Worm (Caenorhabditis elegans) whole organism, young adult: ENCODE results near the gene F52G3.8.
A peak's percentile ranks its signal among the peaks of the same experiment; 100 is the strongest.

Experiments
- B0035.1 ChIP-seq: sonication (generic microtip); optimal IDR thresholded peaks from 2 replicates; lab custom pipeline; 2016; ENCODE audit warnings: missing genetic modification characterization, mild to moderate bottlenecking, missing compliant biosample characterization, missing genotype, missing genetic modification reagents
- C17E4.6 ChIP-seq: fragments of 200-800 bp; sonication (Bioruptor generic); IDR thresholded peaks from 2 replicates; pipeline ENCODE4 v1.3.6; 2022; ENCODE audit warnings: missing genetic modification reagents, missing genetic modification characterization, missing compliant biosample characterization
- D2030.7 ChIP-seq: fragments of 200-800 bp; sonication (Bioruptor generic); IDR thresholded peaks from 2 replicates; pipeline ENCODE4 v1.3.6; 2022; ENCODE audit warnings: missing genetic modification reagents, missing genetic modification characterization, missing compliant biosample characterization
- F37B4.10 ChIP-seq: fragments of 200-800 bp; sonication (Bioruptor generic); IDR thresholded peaks from 2 replicates; pipeline ENCODE4 v1.3.6; 2022; ENCODE audit warnings: missing genetic modification characterization, missing compliant biosample characterization
- F55B11.4 ChIP-seq: sonication (generic microtip); optimal IDR thresholded peaks from 2 replicates; lab custom pipeline; 2016; ENCODE audit warnings: missing compliant biosample characterization, missing genetic modification characterization, borderline replicate concordance; ENCODE audit not compliant: insufficient read depth
- T26A5.8 ChIP-seq: sonication (generic microtip); optimal IDR thresholded peaks from 2 replicates; lab custom pipeline; 2016; ENCODE audit warnings: missing genetic modification characterization, missing compliant biosample characterization
- Y53G8AR.9 ChIP-seq: fragments of 200-800 bp; sonication (Bioruptor generic); conservative IDR thresholded peaks from 2 replicates; pipeline ENCODE4 v1.3.6; 2022; ENCODE audit warnings: missing genetic modification reagents, missing genetic modification characterization, missing compliant biosample characterization
- Y67H2A.10 ChIP-seq: fragments of 200-800 bp; sonication (Bioruptor generic); conservative IDR thresholded peaks from 2 replicates; pipeline ENCODE4 v1.3.6; 2022; ENCODE audit warnings: missing genetic modification reagents, missing genetic modification characterization, missing compliant biosample characterization
- Y79H2A.3 ChIP-seq: fragments of 200-800 bp; sonication (Bioruptor generic); conservative IDR thresholded peaks from 2 replicates; pipeline ENCODE4 v1.3.6; 2022; ENCODE audit warnings: missing genetic modification reagents, missing genetic modification characterization, missing compliant biosample characterization
- ZK185.1 ChIP-seq: sonication (generic microtip); optimal IDR thresholded peaks from 2 replicates; lab custom pipeline; 2016; ENCODE audit warnings: mild to moderate bottlenecking, missing genetic modification characterization, missing compliant biosample characterization; ENCODE audit not compliant: poor library complexity, severe bottlenecking
- akir-1 ChIP-seq: fragments of 200-800 bp; sonication (Bioruptor generic); optimal IDR thresholded peaks from 2 replicates; lab custom pipeline; 2018; ENCODE audit warnings: mild to moderate bottlenecking, missing genetic modification characterization, moderate library complexity, missing compliant biosample characterization
- aptf-2 ChIP-seq: fragments of 200-800 bp; sonication (Bioruptor generic); conservative IDR thresholded peaks from 2 replicates; pipeline ENCODE4 v1.3.6; 2022; ENCODE audit warnings: missing genetic modification reagents, missing genetic modification characterization, missing compliant biosample characterization
- atf-7 ChIP-seq: sonication (generic microtip); optimal IDR thresholded peaks from 2 replicates; lab custom pipeline; 2017; ENCODE audit warnings: mild to moderate bottlenecking, missing genetic modification characterization, missing compliant biosample characterization
- athp-1 ChIP-seq: sonication (generic microtip); optimal IDR thresholded peaks from 2 replicates; lab custom pipeline; 2017; ENCODE audit warnings: mild to moderate bottlenecking, missing genetic modification characterization, missing compliant biosample characterization
- attf-3 ChIP-seq: fragments of 200-800 bp; sonication (Bioruptor generic); conservative IDR thresholded peaks from 2 replicates; pipeline ENCODE4 v1.3.6; 2022; ENCODE audit warnings: missing genetic modification reagents, missing genetic modification characterization, missing compliant biosample characterization
- bed-1 ChIP-seq: fragments of 200-800 bp; sonication (Bioruptor generic); IDR thresholded peaks from 2 replicates; pipeline ENCODE4 v1.3.6; 2022; ENCODE audit warnings: missing genetic modification reagents, missing genetic modification characterization, missing compliant biosample characterization
- ccch-3 ChIP-seq: fragments of 200-800 bp; sonication (Bioruptor generic); optimal IDR thresholded peaks from 2 replicates; lab custom pipeline; 2018; ENCODE audit warnings: mild to moderate bottlenecking, missing genetic modification characterization, missing compliant biosample characterization
- cebp-1 ChIP-seq, 2 experiments: fragments of 200-800 bp in 1 of 2; sonication (Bioruptor generic) in 1 of 2; sonication (generic microtip) in 1 of 2; IDR thresholded peaks in 1 of 2; optimal IDR thresholded peaks in 1 of 2; 2 replicates each; pipeline versions ENCODE4 v1.3.6 to Lab custom; 2017 to 2022; ENCODE audit warnings: missing compliant biosample characterization in 2 of 2, missing genetic modification characterization in 2 of 2, mild to moderate bottlenecking in 1 of 2, missing genetic modification reagents in 1 of 2, moderate library complexity in 1 of 2
- ceh-100 ChIP-seq: fragments of 200-800 bp; sonication (Bioruptor generic); IDR thresholded peaks from 2 replicates; pipeline ENCODE4 v1.3.6; 2022; ENCODE audit warnings: missing genetic modification reagents, missing genetic modification characterization, missing compliant biosample characterization
- ceh-91 ChIP-seq: fragments of 200-800 bp; sonication (Bioruptor generic); IDR thresholded peaks from 2 replicates; pipeline ENCODE4 v1.3.6; 2022; ENCODE audit warnings: missing genetic modification reagents, missing genetic modification characterization, missing compliant biosample characterization
- efl-1 ChIP-seq: fragments of 150-350 bp; optimal IDR thresholded peaks from 2 replicates; lab custom pipeline; 2014; ENCODE audit warnings: missing biosample characterization, missing genetic modification reagents, missing genetic modification characterization
- egl-18 ChIP-seq: fragments of 200-800 bp; sonication (Bioruptor generic); IDR thresholded peaks from 2 replicates; pipeline ENCODE4 v1.3.6; 2022; ENCODE audit warnings: missing genetic modification reagents, missing genetic modification characterization, missing compliant biosample characterization
- ekl-4 ChIP-seq: fragments of 200-800 bp; sonication (Bioruptor generic); IDR thresholded peaks from 2 replicates; pipeline ENCODE4 v1.3.6; 2022; ENCODE audit warnings: missing genetic modification reagents, missing genetic modification characterization, missing compliant biosample characterization
- ets-4 ChIP-seq: fragments of 200-800 bp; sonication (Bioruptor generic); optimal IDR thresholded peaks from 2 replicates; lab custom pipeline; 2018; ENCODE audit warnings: mild to moderate bottlenecking, missing genetic modification characterization, missing compliant biosample characterization
- fkh-3 ChIP-seq: sonication (generic microtip); optimal IDR thresholded peaks from 2 replicates; lab custom pipeline; 2016; ENCODE audit warnings: mild to moderate bottlenecking, missing genetic modification characterization, missing compliant biosample characterization
- gei-17 ChIP-seq: fragments of 200-800 bp; sonication (Bioruptor generic); optimal IDR thresholded peaks from 2 replicates; lab custom pipeline; 2018; ENCODE audit warnings: mild to moderate bottlenecking, missing genetic modification characterization, missing compliant biosample characterization
- hsf-1 ChIP-seq: fragments of 200-800 bp; sonication (Bioruptor generic); IDR thresholded peaks from 2 replicates; pipeline ENCODE4 v1.3.6; 2022; ENCODE audit warnings: missing genetic modification reagents, missing genetic modification characterization, missing compliant biosample characterization
- let-526 ChIP-seq: fragments of 200-800 bp; sonication (Bioruptor generic); IDR thresholded peaks from 2 replicates; pipeline ENCODE4 v1.3.6; 2022; ENCODE audit warnings: missing genetic modification reagents, missing genetic modification characterization, missing compliant biosample characterization
- lin-26 ChIP-seq: fragments of 200-800 bp; sonication (Bioruptor generic); IDR thresholded peaks from 2 replicates; pipeline ENCODE4 v1.3.6; 2022; ENCODE audit warnings: missing genetic modification reagents, missing genetic modification characterization, missing compliant biosample characterization
- lin-40 ChIP-seq: sonication (generic microtip); optimal IDR thresholded peaks from 2 replicates; lab custom pipeline; 2016; ENCODE audit warnings: missing genetic modification characterization, mild to moderate bottlenecking, missing compliant biosample characterization, missing genotype, missing genetic modification reagents
- lin-54 ChIP-seq: fragments of 200-800 bp; sonication (Bioruptor generic); optimal IDR thresholded peaks from 2 replicates; lab custom pipeline; 2018; ENCODE audit warnings: mild to moderate bottlenecking, missing genetic modification characterization, missing compliant biosample characterization
- lsy-27 ChIP-seq: sonication (generic microtip); optimal IDR thresholded peaks from 2 replicates; lab custom pipeline; 2017; ENCODE audit warnings: missing genetic modification characterization, mild to moderate bottlenecking, missing compliant biosample characterization, antibody characterized with exemption, missing genotype, borderline replicate concordance; ENCODE audit not compliant: insufficient read depth
- mes-4 ChIP-seq: sonication (generic microtip); optimal IDR thresholded peaks from 2 replicates; lab custom pipeline; 2016; ENCODE audit warnings: missing genotype, missing genetic modification characterization, missing compliant biosample characterization
- nfya-1 ChIP-seq: sonication (generic microtip); optimal IDR thresholded peaks from 2 replicates; lab custom pipeline; 2017; ENCODE audit warnings: antibody characterized with exemption, missing compliant biosample characterization, missing genetic modification characterization, borderline replicate concordance; ENCODE audit not compliant: insufficient read depth
- nfyb-1 ChIP-seq: fragments of 200-800 bp; sonication (Bioruptor generic); IDR thresholded peaks from 2 replicates; pipeline ENCODE4 v1.3.6; 2022; ENCODE audit warnings: missing genetic modification reagents, missing genetic modification characterization, missing compliant biosample characterization
- nhr-179 ChIP-seq: sonication (generic microtip); optimal IDR thresholded peaks from 2 replicates; lab custom pipeline; 2016; ENCODE audit warnings: mild to moderate bottlenecking, missing genetic modification characterization, missing compliant biosample characterization
- nhr-27 ChIP-seq: fragments of 200-800 bp; sonication (Bioruptor generic); optimal IDR thresholded peaks from 2 replicates; lab custom pipeline; 2018; ENCODE audit warnings: mild to moderate bottlenecking, missing genetic modification characterization, moderate library complexity, missing compliant biosample characterization
- pha-4 ChIP-seq: fragments of 150-350 bp; sonication (generic microtip); optimal IDR thresholded peaks from 2 replicates; lab custom pipeline; 2014; ENCODE audit warnings: missing biosample characterization, missing genetic modification reagents, missing genetic modification characterization
- rcor-1 ChIP-seq: fragments of 200-800 bp; sonication (Bioruptor generic); IDR thresholded peaks from 2 replicates; pipeline ENCODE4 v1.3.6; 2022; ENCODE audit warnings: missing genetic modification reagents, missing genetic modification characterization, missing compliant biosample characterization
- rpc-1 ChIP-seq, 2 experiments: fragments of 150-350 bp in 1 of 2; sonication (generic microtip) in 1 of 2; optimal IDR thresholded peaks; 2 replicates each; lab custom pipeline; 2014 to 2018; ENCODE audit warnings: missing biosample characterization in 1 of 2, missing genetic modification characterization in 1 of 2, missing genetic modification reagents in 1 of 2, missing genotype in 1 of 2
- snpc-1.3 ChIP-seq: sonication (generic microtip); optimal IDR thresholded peaks from 2 replicates; lab custom pipeline; 2017; ENCODE audit warnings: missing genetic modification characterization, mild to moderate bottlenecking, missing compliant biosample characterization, antibody characterized with exemption, moderate library complexity, missing genotype, missing genetic modification reagents; ENCODE audit not compliant: insufficient read depth
- snpc-3.4 ChIP-seq: sonication (generic microtip); optimal IDR thresholded peaks from 2 replicates; lab custom pipeline; 2017; ENCODE audit warnings: missing genetic modification characterization, mild to moderate bottlenecking, missing compliant biosample characterization, antibody characterized with exemption, moderate library complexity, missing genotype, missing genetic modification reagents
- tbx-9 ChIP-seq: sonication (generic microtip); optimal IDR thresholded peaks from 2 replicates; lab custom pipeline; 2016; ENCODE audit warnings: borderline replicate concordance, missing genetic modification characterization, inconsistent platforms, missing compliant biosample characterization
- ztf-25 ChIP-seq: fragments of 200-800 bp; sonication (Bioruptor generic); IDR thresholded peaks from 2 replicates; pipeline ENCODE4 v1.3.6; 2022; ENCODE audit warnings: missing genetic modification reagents, missing genetic modification characterization, missing compliant biosample characterization
- ztf-3 ChIP-seq: fragments of 200-800 bp; sonication (Bioruptor generic); optimal IDR thresholded peaks from 2 replicates; lab custom pipeline; 2018; ENCODE audit warnings: mild to moderate bottlenecking, missing genetic modification characterization, missing compliant biosample characterization
- ztf-6 ChIP-seq: fragments of 200-800 bp; sonication (Bioruptor generic); IDR thresholded peaks from 2 replicates; pipeline ENCODE4 v1.3.6; 2022; ENCODE audit warnings: missing genetic modification reagents, missing genetic modification characterization, missing compliant biosample characterization

F52G3.8 gene

DNA sequence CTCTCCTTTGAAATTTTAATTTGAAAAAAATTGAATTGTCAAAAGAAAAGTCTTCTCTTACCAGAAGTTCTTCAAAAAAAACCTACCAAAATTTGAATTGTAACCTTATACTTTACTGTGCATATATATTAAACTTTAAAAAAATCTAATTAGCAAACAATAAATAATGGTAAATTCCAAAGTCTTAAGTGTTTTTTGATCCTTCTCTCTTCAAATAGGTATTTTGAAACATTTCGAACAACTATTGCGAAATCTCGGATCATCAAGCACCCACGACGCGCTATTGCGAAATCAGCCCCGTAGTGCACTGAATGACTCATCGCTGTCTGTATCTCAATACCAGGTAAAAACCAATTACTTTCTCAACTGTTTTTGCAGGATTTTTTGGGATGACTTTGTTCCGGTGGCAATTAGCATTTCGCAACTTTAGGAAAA lies 22.1 kb downstream of the F52G3.8 start (continued):
- TF ChIP-seq attf-3 (GFP tag; lab: Robert Waterston, UW) (peak; percentile 55), gei-17 (GFP tag; lab: Kevin White, UChicago) (no peak), ZK185.1 (peak; percentile 0), rpc-1 (optimal IDR thresholded peaks at IDR 0.05; lab: Kevin White, UChicago) (no peak), rpc-1 (tag; optimal IDR thresholded peaks at IDR 0.05; lab: Kevin White, UChicago) (no peak), cebp-1 (GFP tag; IDR thresholded peaks at IDR 0.05; lab: Robert Waterston, UW) (peak; percentile 100), cebp-1 (tag; optimal IDR thresholded peaks at IDR 0.05; lab: Kevin White, UChicago) (peak; percentile 100), C17E4.6 (GFP tag; lab: Robert Waterston, UW) (no peak), ceh-91 (GFP tag; lab: Robert Waterston, UW) (no peak), F55B11.4 (tag; lab: Kevin White, UChicago) (no peak), B0035.1 (tag; lab: Kevin White, UChicago) (no peak), ztf-25 (GFP tag; lab: Robert Waterston, UW) (0 out of 2 replicates have a peak, but pooled peaks have one; percentile 54), ekl-4 (peak; percentile 77), hsf-1 (GFP tag; lab: Robert Waterston, UW) (peak; percentile 76), Y67H2A.10 (GFP tag; lab: Robert Waterston, UW) (peak; percentile 78), ceh-100 (GFP tag; lab: Robert Waterston, UW) (peak; percentile 61), ccch-3 (GFP tag; lab: Kevin White, UChicago) (no peak), Y53G8AR.9 (GFP tag; lab: Robert Waterston, UW) (peak; percentile 91), lin-54 (GFP tag; lab: Kevin White, UChicago) (peak; percentile 62), lin-26 (peak; percentile 74), lin-40 (tag; lab: Kevin White, UChicago) (peak; percentile 58), atf-7 (peak; percentile 53), pha-4 (tag; lab: Kevin White, UChicago) (peak; percentile 69), snpc-1.3 (tag; lab: Kevin White, UChicago) (no peak), egl-18 (GFP tag; lab: Robert Waterston, UW) (peak; percentile 75; the same call in 1 of the 2 replicates), bed-1 (GFP tag; lab: Robert Waterston, UW) (peak; percentile 75; the same call in 1 of the 2 replicates), ets-4 (GFP tag; lab: Kevin White, UChicago) (peak; percentile 85), akir-1 (GFP tag; lab: Kevin White, UChicago) (no peak), snpc-3.4 (tag; lab: Kevin White, UChicago) (no peak), mes-4 (tag; lab: Kevin White, UChicago) (no peak), efl-1 (GFP tag; lab: Kevin White, UChicago) (no peak), T26A5.8 (tag; lab: Kevin White, UChicago) (no peak), nfya-1 (no peak), aptf-2 (GFP tag; lab: Robert Waterston, UW) (peak; percentile 49; the same call in 1 of the 2 replicates), F37B4.10 (no peak), ztf-6 (peak; percentile 23; the same call in 1 of the 2 replicates), lsy-27 (tag; lab: Kevin White, UChicago) (no peak), nfyb-1 (GFP tag; lab: Robert Waterston, UW) (peak; percentile 92), nhr-179 (tag; lab: Kevin White, UChicago) (no peak), let-526 (GFP tag; lab: Robert Waterston, UW) (peak; percentile 80; the same call in 1 of the 2 replicates), fkh-3 (tag; lab: Kevin White, UChicago) (peak; percentile 78), tbx-9 (tag; lab: Kevin White, UChicago) (no peak), athp-1 (peak; percentile 74), ztf-3 (GFP tag; lab: Kevin White, UChicago) (peak; percentile 9), Y79H2A.3 (GFP tag; lab: Robert Waterston, UW) (peak; percentile 68), nhr-27 (tag; lab: Kevin White, UChicago) (no peak), rcor-1 (GFP tag; lab: Robert Waterston, UW) (peak; percentile 12; the same call in 1 of the 2 replicates), D2030.7 (GFP tag; lab: Robert Waterston, UW) (no peak)
